Worm (Caenorhabditis elegans) whole organism, L4 larva: ENCODE results near the gene W07A12.4.

Experiments used
- fos-1 ChIP-seq: fragments of 150-350 bp; optimal IDR thresholded peaks from 2 replicates; lab custom pipeline; 2014; ENCODE audit warnings: missing biosample characterization, missing genetic modification characterization
- hif-1 ChIP-seq, 2 experiments: sonication (generic microtip); optimal IDR thresholded peaks; 2 replicates each; lab custom pipeline; 2016 to 2017; ENCODE audit warnings: missing compliant biosample characterization in 2 of 2, missing genetic modification characterization in 2 of 2, missing genetic modification reagents in 2 of 2, missing genotype in 2 of 2, mild to moderate bottlenecking in 1 of 2
- nhr-11 ChIP-seq: fragments of 150-350 bp; optimal IDR thresholded peaks from 2 replicates; lab custom pipeline; 2014; ENCODE audit warnings: missing biosample characterization, missing genetic modification characterization

ce11 chrII:9181155-9181554, 35.1 kb downstream of the W07A12.4 start:
- TF ChIP-seq nhr-11 (tag; lab: Kevin White, UChicago) (no peak), fos-1 (tag; lab: Kevin White, UChicago) (no peak), hif-1 (tag; optimal IDR thresholded peaks at IDR 0.05; lab: Kevin White, UChicago) (no peak)
